Worm (Caenorhabditis elegans): Measurements from ENCODE around the gene tbc-7.

DNA sequence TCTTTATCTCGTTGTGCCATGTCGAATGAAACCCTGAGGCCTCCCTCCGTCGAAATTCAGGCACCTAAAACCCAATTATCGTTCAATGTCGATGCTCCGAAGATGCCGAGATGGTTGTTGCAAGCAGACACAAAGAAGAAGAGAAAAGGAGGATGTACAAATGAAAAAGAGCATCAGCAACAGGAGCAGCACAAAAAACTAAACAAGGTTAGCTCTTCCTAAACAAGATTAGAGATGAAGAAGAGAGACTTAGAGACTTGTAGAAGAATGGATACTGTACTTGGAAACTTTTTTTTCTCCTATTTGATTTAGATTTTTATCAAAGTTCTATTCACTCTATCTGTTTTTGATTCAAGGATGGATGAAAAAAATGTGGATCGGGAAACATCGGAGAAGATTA lies 16.5 kb upstream of the tbc-7 start:
- no peak for TF ChIP-seq nhr-12 (tag; optimal IDR thresholded peaks at IDR 0.05)
- no peak for TF ChIP-seq lin-39 (tag; optimal IDR thresholded peaks at IDR 0.05)
- no peak for TF ChIP-seq ama-1 (optimal IDR thresholded peaks at IDR 0.05)
- TF ChIP-seq elt-3 (tag; optimal IDR thresholded peaks at IDR 0.05): no peak
- no peak for TF ChIP-seq nfya-1 (tag; optimal IDR thresholded peaks at IDR 0.05; ENCODE audit: insufficient read depth)
- no peak for TF ChIP-seq unc-39 (tag; optimal IDR thresholded peaks at IDR 0.05)
- TF ChIP-seq mdl-1 (tag; optimal IDR thresholded peaks at IDR 0.05): no peak
- no peak for TF ChIP-seq lsy-12 (tag; optimal IDR thresholded peaks at IDR 0.05)
- no peak for TF ChIP-seq snpc-4 (tag; optimal IDR thresholded peaks at IDR 0.05)
- no peak for TF ChIP-seq elt-2 (tag; optimal IDR thresholded peaks at IDR 0.05)
- TF ChIP-seq ZK546.5 (tag; optimal IDR thresholded peaks at IDR 0.05): no peak
- no peak for TF ChIP-seq unc-62 (GFP tag; optimal IDR thresholded peaks at IDR 0.05)
- no peak for TF ChIP-seq eor-1 (tag; optimal IDR thresholded peaks at IDR 0.05)

Data from whole organism, L3 larva.